Fruit fly (Drosophila melanogaster) whole organism, embryonic: ENCODE results near the gene Dus1.

ENCODE experiments used
- Bteb2 ChIP-seq: fragments of 200-800 bp; sonication (Bioruptor generic); optimal IDR thresholded peaks from 2 replicates; lab custom pipeline; 2016; ENCODE audit warnings: missing biosample characterization, missing genetic modification characterization
- C15 ChIP-seq: fragments of 200-800 bp; sonication (Bioruptor generic); IDR thresholded peaks from 3 replicates; pipeline ENCODE4 v1.3.6; 2022; ENCODE audit warnings: missing biosample characterization, missing genetic modification characterization
- CG10267 ChIP-seq: fragments of 200-800 bp; sonication (Bioruptor generic); optimal IDR thresholded peaks from 2 replicates; lab custom pipeline; 2018; ENCODE audit warnings: missing biosample characterization, mild to moderate bottlenecking, missing genetic modification characterization, moderate library complexity
- CG10462 ChIP-seq: fragments of 200-800 bp; sonication (Bioruptor generic); optimal IDR thresholded peaks from 2 replicates; lab custom pipeline; 2016; ENCODE audit warnings: missing biosample characterization, missing genetic modification characterization
- CG11723 ChIP-seq: fragments of 200-800 bp; sonication (Bioruptor generic); optimal IDR thresholded peaks from 2 replicates; lab custom pipeline; 2017; ENCODE audit warnings: missing biosample characterization, mild to moderate bottlenecking, missing genetic modification characterization
- CG14441 ChIP-seq: fragments of 200-800 bp; sonication (Bioruptor generic); IDR thresholded peaks from 2 replicates; pipeline ENCODE4 v1.3.6; 2022; ENCODE audit warnings: missing biosample characterization, missing genetic modification characterization
- CG14860 ChIP-seq: fragments of 200-800 bp; sonication (Bioruptor generic); IDR thresholded peaks from 3 replicates; pipeline ENCODE4 v1.3.6; 2022; ENCODE audit warnings: missing biosample characterization, missing genetic modification characterization; ENCODE audit not compliant: partially characterized antibody
- CG15601 ChIP-seq: fragments of 200-800 bp; sonication (Bioruptor generic); optimal IDR thresholded peaks from 3 replicates; lab custom pipeline; 2019; ENCODE audit warnings: missing biosample characterization, mild to moderate bottlenecking, missing genetic modification characterization, moderate library complexity
- CG17186 ChIP-seq: fragments of 200-800 bp; sonication (Bioruptor generic); optimal IDR thresholded peaks from 3 replicates; lab custom pipeline; 2017; ENCODE audit warnings: missing biosample characterization, missing genetic modification reagents, missing genetic modification characterization
- CG17385 ChIP-seq: fragments of 200-800 bp; sonication (Bioruptor generic); optimal IDR thresholded peaks from 3 replicates; lab custom pipeline; 2018; ENCODE audit warnings: missing biosample characterization, mild to moderate bottlenecking, missing genetic modification characterization
- CG1832 ChIP-seq: fragments of 200-800 bp; sonication (Bioruptor generic); optimal IDR thresholded peaks from 2 replicates; lab custom pipeline; 2017; ENCODE audit warnings: missing biosample characterization, mild to moderate bottlenecking, missing genetic modification characterization, inconsistent platforms
- CG2120 ChIP-seq: fragments of 200-800 bp; sonication (Bioruptor generic); optimal IDR thresholded peaks from 3 replicates; lab custom pipeline; 2016; ENCODE audit warnings: missing biosample characterization, missing genetic modification characterization
- CG31441 ChIP-seq: fragments of 200-800 bp; sonication (Bioruptor generic); IDR thresholded peaks from 2 replicates; pipeline ENCODE4 v1.3.6; 2022; ENCODE audit warnings: missing biosample characterization, missing genetic modification characterization
- CG3163 ChIP-seq: fragments of 200-800 bp; sonication (Bioruptor generic); optimal IDR thresholded peaks from 3 replicates; lab custom pipeline; 2016; ENCODE audit warnings: missing biosample characterization, missing genetic modification characterization
- CG3281 ChIP-seq: fragments of 200-800 bp; sonication (Bioruptor generic); optimal IDR thresholded peaks from 3 replicates; lab custom pipeline; 2017; ENCODE audit warnings: missing biosample characterization, mild to moderate bottlenecking, missing genetic modification characterization
- CG7928 ChIP-seq: fragments of 200-800 bp; sonication (Bioruptor generic); optimal IDR thresholded peaks from 2 replicates; lab custom pipeline; 2017; ENCODE audit warnings: missing biosample characterization, mild to moderate bottlenecking, missing genetic modification characterization
- CG8281 ChIP-seq: fragments of 200-800 bp; sonication (Bioruptor generic); optimal IDR thresholded peaks from 2 replicates; lab custom pipeline; 2018; ENCODE audit warnings: missing biosample characterization, mild to moderate bottlenecking, missing genetic modification characterization, moderate library complexity
- CHES-1-like ChIP-seq: fragments of 200-800 bp; sonication (Bioruptor generic); optimal IDR thresholded peaks from 2 replicates; lab custom pipeline; 2016; ENCODE audit warnings: missing biosample characterization, missing genetic modification characterization
- CkIIα-i1 ChIP-seq: fragments of 200-800 bp; sonication (Bioruptor generic); IDR thresholded peaks from 2 replicates; pipeline ENCODE4 v1.3.6; 2022; ENCODE audit warnings: missing biosample characterization, missing genetic modification characterization
- D19A ChIP-seq: fragments of 200-800 bp; optimal IDR thresholded peaks from 3 replicates; lab custom pipeline; 2019; ENCODE audit warnings: missing biosample characterization, mild to moderate bottlenecking, missing genetic modification characterization, moderate library complexity
- Jarid2 ChIP-seq: fragments of 200-800 bp; sonication (Bioruptor generic); optimal IDR thresholded peaks from 3 replicates; lab custom pipeline; 2017; ENCODE audit warnings: mild to moderate bottlenecking, missing biosample characterization, missing genetic modification reagents, missing genetic modification characterization
- MBD-R2 ChIP-seq: fragments of 200-800 bp; sonication (Bioruptor generic); IDR thresholded peaks from 2 replicates; pipeline ENCODE4 v1.3.6; 2022; ENCODE audit warnings: missing biosample characterization, missing genetic modification characterization
- Med ChIP-seq: fragments of 200-800 bp; sonication (Bioruptor generic); peaks from one replicate; lab custom pipeline; 2016; ENCODE audit warnings: missing biosample characterization, missing genetic modification characterization, mild to moderate bottlenecking, inconsistent platforms, moderate library complexity
- Opbp ChIP-seq: fragments of 200-800 bp; sonication (Bioruptor generic); IDR thresholded peaks from 3 replicates; pipeline ENCODE4 v1.3.6; 2022; ENCODE audit warnings: missing biosample characterization, missing genetic modification characterization; ENCODE audit not compliant: partially characterized antibody
- Rx ChIP-seq: fragments of 200-800 bp; sonication (Bioruptor generic); IDR thresholded peaks from 2 replicates; pipeline ENCODE4 v1.3.6; 2022; ENCODE audit warnings: missing biosample characterization, missing genetic modification characterization
- btn ChIP-seq: fragments of 200-800 bp; sonication (Bioruptor generic); optimal IDR thresholded peaks from 2 replicates; lab custom pipeline; 2016; ENCODE audit warnings: missing biosample characterization, missing genetic modification characterization
- caup ChIP-seq: fragments of 200-800 bp; sonication (Bioruptor generic); optimal IDR thresholded peaks from 3 replicates; lab custom pipeline; 2017; ENCODE audit warnings: missing biosample characterization, mild to moderate bottlenecking, missing genetic modification characterization, moderate library complexity; ENCODE audit not compliant: severe bottlenecking
- chm ChIP-seq: fragments of 200-800 bp; sonication (Bioruptor generic); IDR thresholded peaks from 2 replicates; pipeline ENCODE4 v1.3.6; 2022; ENCODE audit warnings: missing biosample characterization, missing genetic modification characterization
- crp ChIP-seq, 2 experiments: fragments of 200-800 bp; sonication (Bioruptor generic); optimal IDR thresholded peaks; 2 replicates in 1 of 2; 3 replicates in 1 of 2; lab custom pipeline; 2017; ENCODE audit warnings: missing biosample characterization in 2 of 2, missing genetic modification characterization in 2 of 2, mild to moderate bottlenecking in 1 of 2, moderate library complexity in 1 of 2
- fd3F ChIP-seq: fragments of 200-800 bp; sonication (Bioruptor generic); optimal IDR thresholded peaks from 2 replicates; lab custom pipeline; 2018; ENCODE audit warnings: missing biosample characterization, mild to moderate bottlenecking, missing genetic modification characterization, moderate library complexity
- grn ChIP-seq: fragments of 200-800 bp; sonication (Bioruptor generic); optimal IDR thresholded peaks from 3 replicates; lab custom pipeline; 2017; ENCODE audit warnings: missing biosample characterization, missing genetic modification characterization
- lola ChIP-seq, 3 experiments: fragments of >200 bp in 2 of 3; fragments of 200-800 bp in 1 of 3; sonication (Bioruptor generic) in 1 of 3; optimal IDR thresholded peaks; 2 replicates each; lab custom pipeline; 2017 to 2019; ENCODE audit warnings: missing biosample characterization in 3 of 3, missing genetic modification characterization in 3 of 3, mild to moderate bottlenecking in 1 of 3, moderate library complexity in 1 of 3
- mld ChIP-seq: fragments of 200-800 bp; sonication (Bioruptor generic); IDR thresholded peaks from 3 replicates; pipeline ENCODE4 v1.3.6; 2022; ENCODE audit warnings: missing biosample characterization, missing genetic modification characterization; ENCODE audit not compliant: partially characterized antibody
- nerfin-2 ChIP-seq: fragments of 200-800 bp; sonication (Bioruptor generic); IDR thresholded peaks from 2 replicates; pipeline ENCODE4 v1.3.6; 2022; ENCODE audit warnings: missing biosample characterization, missing genetic modification characterization; ENCODE audit not compliant: partially characterized antibody
- org-1 ChIP-seq: fragments of 200-800 bp; sonication (Bioruptor generic); optimal IDR thresholded peaks from 2 replicates; lab custom pipeline; 2017; ENCODE audit warnings: missing biosample characterization, missing genetic modification characterization
- pan ChIP-seq, 4 experiments: fragments of >200 bp in 3 of 4; fragments of 200-800 bp in 1 of 4; sonication (Bioruptor generic) in 1 of 4; optimal IDR thresholded peaks in 3 of 4; IDR thresholded peaks in 1 of 4; 2 replicates each; pipeline versions ENCODE4 v1.3.6 to Lab custom; 2017 to 2022; ENCODE audit warnings: missing biosample characterization in 2 of 4, missing genetic modification characterization in 2 of 4, mixed read lengths in 1 of 4
- pzg ChIP-seq: fragments of 200-800 bp; sonication (Bioruptor generic); optimal IDR thresholded peaks from 3 replicates; lab custom pipeline; 2018; ENCODE audit warnings: missing biosample characterization, mild to moderate bottlenecking, missing genetic modification characterization, moderate library complexity
- sc ChIP-seq, 3 experiments: fragments of >200 bp in 2 of 3; fragments of 200-800 bp in 1 of 3; sonication (Bioruptor generic) in 1 of 3; optimal IDR thresholded peaks; 2 replicates in 2 of 3; 3 replicates in 1 of 3; lab custom pipeline; 2017; ENCODE audit warnings: mild to moderate bottlenecking in 1 of 3, missing biosample characterization in 1 of 3, missing genetic modification characterization in 1 of 3, missing genetic modification reagents in 1 of 3
- scrt ChIP-seq: fragments of 200-800 bp; sonication (Bioruptor generic); optimal IDR thresholded peaks from 2 replicates; lab custom pipeline; 2018; ENCODE audit warnings: missing biosample characterization, mild to moderate bottlenecking, missing genetic modification characterization, moderate library complexity
- sd ChIP-seq: fragments of 200-800 bp; sonication (Bioruptor generic); optimal IDR thresholded peaks from 3 replicates; lab custom pipeline; 2018; ENCODE audit warnings: missing biosample characterization, mild to moderate bottlenecking, missing genetic modification characterization, moderate library complexity
- shn ChIP-seq: fragments of 200-800 bp; sonication (Bioruptor generic); optimal IDR thresholded peaks from 3 replicates; lab custom pipeline; 2016; ENCODE audit warnings: missing biosample characterization, missing genetic modification characterization
- sr ChIP-seq: fragments of 200-800 bp; sonication (Bioruptor generic); IDR thresholded peaks from 3 replicates; pipeline ENCODE4 v1.3.6; 2022; ENCODE audit warnings: missing biosample characterization, missing genetic modification characterization
- stc ChIP-seq: fragments of 200-800 bp; sonication (Bioruptor generic); IDR thresholded peaks from 2 replicates; pipeline ENCODE4 v1.3.6; 2022; ENCODE audit warnings: missing biosample characterization, missing genetic modification characterization
- stwl ChIP-seq: fragments of 200-800 bp; sonication (Bioruptor generic); optimal IDR thresholded peaks from 3 replicates; lab custom pipeline; 2018; ENCODE audit warnings: missing biosample characterization, mild to moderate bottlenecking, missing genetic modification characterization, moderate library complexity
- tna ChIP-seq: fragments of 200-800 bp; sonication (Bioruptor generic); IDR thresholded peaks from 2 replicates; pipeline ENCODE4 v1.3.6; 2022; ENCODE audit warnings: missing biosample characterization, missing genetic modification characterization; ENCODE audit not compliant: partially characterized antibody
- twi ChIP-seq: fragments of 200-800 bp; optimal IDR thresholded peaks from 2 replicates; lab custom pipeline; 2019; ENCODE audit warnings: missing biosample characterization, mild to moderate bottlenecking, missing genetic modification characterization, moderate library complexity

Dus1 gene

DNA sequence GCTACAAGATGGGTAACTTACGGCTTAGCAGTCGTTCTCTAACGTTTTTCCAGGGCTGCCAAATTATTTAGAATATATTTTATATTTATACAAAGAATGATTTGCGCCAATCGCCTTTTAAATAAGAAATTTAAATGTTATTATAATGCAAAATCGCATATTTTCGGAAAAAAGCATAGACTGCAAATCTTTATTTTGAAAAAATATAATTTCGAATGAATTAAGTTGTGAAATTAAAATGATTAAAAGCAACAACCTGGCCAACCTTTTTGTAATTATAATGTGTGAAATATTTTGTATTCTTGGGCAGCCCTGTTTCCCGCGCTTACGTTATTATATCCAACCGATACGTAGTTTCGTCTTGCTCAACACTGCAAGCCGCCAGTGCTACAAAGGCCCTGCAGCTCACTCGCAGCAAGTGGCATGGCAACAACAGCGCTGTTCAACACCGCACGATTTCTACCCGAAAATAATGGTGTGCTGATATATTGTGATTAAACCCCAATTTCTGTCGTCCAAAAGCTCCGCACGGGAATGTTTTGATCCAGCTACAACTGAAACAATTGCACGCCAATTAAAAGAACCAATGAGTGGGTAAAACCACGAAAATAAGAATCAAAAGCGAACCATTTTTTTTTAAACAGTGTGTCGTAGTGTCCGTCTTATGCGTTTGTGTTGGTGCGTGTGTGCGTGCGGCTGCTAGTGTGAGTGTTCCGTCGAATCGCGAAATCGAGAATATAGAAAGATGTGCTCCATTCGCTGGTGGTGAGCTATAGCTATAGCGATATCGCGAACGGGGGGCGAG, 26.1 kb upstream of the Dus1 start, which contains the start of gene Pi3K21B (continued):
- TF ChIP-seq tna (no peak), CG11723 (GFP tag; lab: Kevin White, UChicago) (peak; percentile 80), pzg (GFP tag; lab: Kevin White, UChicago) (peak; percentile 78), btn (GFP tag; lab: Kevin White, UChicago) (peak; percentile 69), MBD-R2 (GFP tag; lab: Robert Waterston, UW) (peak; percentile 76; the same call in 1 of the 2 replicates), CkIIα-i1 (GFP tag; lab: Robert Waterston, UW) (no peak), sc (optimal IDR thresholded peaks at IDR 0.05; lab: Kevin White, UChicago) (no peak), sc (GFP tag; optimal IDR thresholded peaks at IDR 0.05; lab: Kevin White, UChicago) (peak; percentile 85), CG7928 (GFP tag; lab: Kevin White, UChicago) (peak; percentile 99), CG3281 (GFP tag; lab: Kevin White, UChicago) (peak; percentile 94), shn (GFP tag; lab: Kevin White, UChicago) (peak; percentile 93), CG8281 (tag; lab: Kevin White, UChicago) (peak; percentile 73), sd (peak; percentile 70), CG17385 (GFP tag; lab: Kevin White, UChicago) (peak; percentile 83), scrt (peak; percentile 70), nerfin-2 (GFP tag; lab: Robert Waterston, UW) (no peak), pan (optimal IDR thresholded peaks at IDR 0.05; lab: Kevin White, UChicago) (no peak), pan (GFP tag; optimal IDR thresholded peaks at IDR 0.05 in 1 of 2, IDR thresholded peaks at IDR 0.05 in 1 of 2) (peak in 1 of 2 experiments; percentile 75), grn (GFP tag; lab: Kevin White, UChicago) (peak; percentile 56), stwl (tag; lab: Kevin White, UChicago) (peak; percentile 93), crp (GFP tag; optimal IDR thresholded peaks at IDR 0.05; lab: Kevin White, UChicago) (peak in 1 of 2 experiments; percentile 31), CG1832 (GFP tag; lab: Kevin White, UChicago) (no peak), twi (tag; lab: Kevin White, UChicago) (peak; percentile 84), mld (no peak), CHES-1-like (GFP tag; lab: Kevin White, UChicago) (peak; percentile 87), Rx (GFP tag; lab: Robert Waterston, UW) (peak; percentile 84), stc (GFP tag; lab: Robert Waterston, UW) (peak; percentile 66), CG14441 (peak; percentile 80), caup (GFP tag; lab: Kevin White, UChicago) (peak; percentile 91), CG31441 (peak; percentile 87), org-1 (peak; percentile 73), CG10267 (tag; lab: Kevin White, UChicago) (peak; percentile 98), fd3F (peak; percentile 88), Opbp (GFP tag; lab: Robert Waterston, UW) (peak; percentile 54; the same call in 1 of the 3 replicates), CG2120 (GFP tag; lab: Kevin White, UChicago) (peak; percentile 96), D19A (peak; percentile 78), CG10462 (GFP tag; lab: Kevin White, UChicago) (peak; percentile 75), C15 (GFP tag; lab: Robert Waterston, UW) (peak; percentile 46; the same call in 1 of the 3 replicates), Jarid2 (GFP tag; lab: Kevin White, UChicago) (peak; percentile 59), CG17186 (GFP tag; lab: Kevin White, UChicago) (peak; percentile 87), CG14860 (GFP tag; lab: Robert Waterston, UW) (no peak), CG3163 (GFP tag; lab: Kevin White, UChicago) (peak; percentile 78), chm (GFP tag; lab: Robert Waterston, UW) (peak; percentile 90), lola (GFP tag; optimal IDR thresholded peaks at IDR 0.05; lab: Kevin White, UChicago) (peak in 1 of 3 experiments; percentile 90), Med (GFP tag; lab: Kevin White, UChicago) (peak; percentile 99), sr (peak; percentile 52; the same call in 1 of the 3 replicates), Bteb2 (peak; percentile 83), CG15601 (tag; lab: Kevin White, UChicago) (peak; percentile 87)
